Worm (Caenorhabditis elegans): Measurements from ENCODE around the gene mif-4.

DNA sequence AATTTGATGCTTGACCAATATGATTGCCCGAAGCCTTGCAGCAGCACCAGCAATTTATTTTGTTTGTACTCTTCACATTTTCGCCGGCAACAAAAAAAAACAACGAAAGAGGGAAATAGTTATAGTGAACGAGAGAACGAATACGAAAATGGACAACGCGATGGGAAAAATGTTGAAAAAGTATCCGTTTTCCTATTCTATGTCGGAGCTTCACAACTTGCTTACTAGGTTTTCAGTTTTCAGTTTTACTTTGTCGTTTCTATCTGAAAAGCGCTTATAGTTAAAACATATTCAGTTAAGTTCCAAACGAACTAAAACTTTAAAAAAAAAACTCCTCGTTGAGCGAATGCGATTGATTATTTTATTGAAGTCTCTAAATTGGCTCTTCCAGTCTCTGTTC is 7.6 kb downstream of the mif-4 start:
- no peak for TF ChIP-seq zag-1 (tag; optimal IDR thresholded peaks at IDR 0.05)
- TF ChIP-seq skn-1 (tag; optimal IDR thresholded peaks at IDR 0.05) = no peak
- no peak for TF ChIP-seq F13H6.1 (tag; optimal IDR thresholded peaks at IDR 0.05)
- no peak for TF ChIP-seq lsy-2 (tag; optimal IDR thresholded peaks at IDR 0.05)
- no peak for TF ChIP-seq fos-1 (tag; optimal IDR thresholded peaks at IDR 0.05)
- no peak for TF ChIP-seq snpc-4 (tag; optimal IDR thresholded peaks at IDR 0.05)
- TF ChIP-seq ZK546.5 (tag; optimal IDR thresholded peaks at IDR 0.05) = no peak
- no peak for TF ChIP-seq alr-1 (tag; optimal IDR thresholded peaks at IDR 0.05)

Data from whole organism, L2 larva.